Worm (Caenorhabditis elegans): Measurements from ENCODE around the gene lro-1.

The lro-1 gene

DNA sequence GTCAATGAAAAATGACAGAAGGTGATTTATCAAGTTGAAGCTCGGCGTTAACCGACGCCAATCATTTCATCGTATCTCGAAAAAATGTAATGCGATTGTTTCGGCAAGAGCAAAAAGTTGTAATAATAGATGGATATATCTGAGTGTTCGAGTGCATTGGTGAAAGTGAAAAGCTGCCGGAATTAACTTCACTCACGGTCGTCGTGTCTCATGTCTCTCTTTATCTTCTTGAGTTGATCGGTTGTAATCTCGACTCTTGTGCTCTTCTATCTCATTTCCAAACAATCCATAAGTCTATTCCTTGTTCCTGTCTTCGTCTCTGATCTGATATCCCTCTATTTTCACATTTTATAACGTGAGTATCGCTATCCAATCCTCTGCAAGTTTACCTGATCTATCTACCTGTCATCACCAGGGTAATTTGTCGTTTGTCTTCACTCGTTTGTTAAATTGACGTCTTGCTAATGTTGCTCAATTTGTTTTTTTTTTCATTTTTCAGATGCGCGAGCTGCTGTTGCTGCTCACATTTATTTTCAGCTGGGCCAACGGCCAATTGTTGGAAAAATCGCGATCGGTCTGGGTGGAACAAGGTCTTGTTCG, 27.9 kb downstream of the lro-1 start, which contains the start of gene cest-16:
TSS of gene cest-16 (plus strand) at position 302 of the 600 bp plus-strand sequence.
- TF ChIP-seq nhr-25 (tag; optimal IDR thresholded peaks at IDR 0.05) (no peak), fkh-10 (GFP tag; optimal IDR thresholded peaks at IDR 0.05) (no peak), elt-3 (tag; optimal IDR thresholded peaks at IDR 0.05) (no peak), ceh-28 (tag; optimal IDR thresholded peaks at IDR 0.05) (no peak)

DNA sequence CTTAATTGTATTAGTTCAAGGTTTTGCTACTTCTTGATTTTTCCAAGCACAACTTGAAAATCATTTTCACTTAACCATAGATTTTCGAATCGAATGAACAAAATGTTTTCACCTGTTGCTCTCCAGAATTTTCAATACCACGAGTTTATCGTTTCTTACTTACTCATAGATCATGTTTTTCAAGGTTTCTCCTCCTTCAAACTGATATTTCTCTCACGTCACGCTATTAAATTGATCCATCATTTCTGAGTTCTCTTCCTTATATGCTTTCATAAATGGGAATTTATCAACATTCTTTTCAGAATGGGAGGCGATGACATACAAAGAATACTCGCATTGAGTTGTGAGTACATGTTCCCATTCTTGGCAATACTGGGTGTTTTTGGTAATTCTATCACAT, 39.5 kb downstream of the lro-1 start, which contains the start of gene npr-38:
TSS of gene npr-38 (plus strand) at position 301 of the 400 bp plus-strand sequence.
- TF ChIP-seq nfya-1 (tag; optimal IDR thresholded peaks at IDR 0.05; ENCODE audit: insufficient read depth), result no peak
- no peak for TF ChIP-seq lsy-12 (tag; optimal IDR thresholded peaks at IDR 0.05)
- TF ChIP-seq pha-4 (tag; optimal IDR thresholded peaks at IDR 0.05), result no peak
- TF ChIP-seq nhr-23 (tag; optimal IDR thresholded peaks at IDR 0.05), result no peak
- TF ChIP-seq aly-2 (tag; optimal IDR thresholded peaks at IDR 0.05), result no peak
- TF ChIP-seq ceh-28 (tag; optimal IDR thresholded peaks at IDR 0.05), result no peak
- TF ChIP-seq snpc-4 (tag; optimal IDR thresholded peaks at IDR 0.05), result no peak
- TF ChIP-seq nhr-25 (tag; optimal IDR thresholded peaks at IDR 0.05), result no peak
- no peak for TF ChIP-seq ceh-16 (tag; optimal IDR thresholded peaks at IDR 0.05)
- no peak for TF ChIP-seq ceh-9 (tag; optimal IDR thresholded peaks at IDR 0.05)

DNA sequence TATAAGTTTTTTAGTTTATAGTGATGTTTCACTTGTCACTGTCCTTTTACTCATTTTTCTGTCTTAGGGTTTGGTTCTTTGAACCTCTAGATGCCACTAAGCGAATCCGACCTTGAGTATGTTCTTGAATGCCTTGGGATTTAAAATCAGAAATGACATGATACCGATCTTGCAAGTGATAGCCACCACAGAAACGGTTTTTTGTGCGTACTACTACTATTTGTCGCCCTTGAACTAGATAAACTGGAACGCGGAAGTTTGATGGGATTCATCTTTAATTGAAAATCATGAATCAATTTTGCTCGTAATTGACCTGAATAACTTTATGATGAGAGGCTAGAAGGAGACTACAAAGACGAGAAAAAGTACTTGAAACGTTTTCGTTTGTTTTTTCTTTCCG, 46.9 kb downstream of the lro-1 start:
- TF ChIP-seq mdl-1 (tag; optimal IDR thresholded peaks at IDR 0.05) (no peak), fkh-2 (tag; optimal IDR thresholded peaks at IDR 0.05) (no peak), unc-62 (GFP tag; optimal IDR thresholded peaks at IDR 0.05) (no peak), hmg-11 (tag; optimal IDR thresholded peaks at IDR 0.05) (no peak), pqm-1 (tag; optimal IDR thresholded peaks at IDR 0.05) (no peak), elt-3 (tag; optimal IDR thresholded peaks at IDR 0.05) (peak in 1 of 3 experiments; percentile 24), ceh-28 (tag; optimal IDR thresholded peaks at IDR 0.05) (peak; percentile 12), R02D3.7 (tag; optimal IDR thresholded peaks at IDR 0.05) (no peak), pha-4 (tag; optimal IDR thresholded peaks at IDR 0.05) (no peak), ZK546.5 (tag; optimal IDR thresholded peaks at IDR 0.05) (no peak), nhr-25 (tag; optimal IDR thresholded peaks at IDR 0.05) (peak; percentile 83), nhr-43 (tag; optimal IDR thresholded peaks at IDR 0.05; ENCODE audit: poor library complexity, severe bottlenecking) (no peak), nhr-12 (tag; optimal IDR thresholded peaks at IDR 0.05) (no peak), nhr-23 (tag; optimal IDR thresholded peaks at IDR 0.05) (peak; percentile 76)

DNA sequence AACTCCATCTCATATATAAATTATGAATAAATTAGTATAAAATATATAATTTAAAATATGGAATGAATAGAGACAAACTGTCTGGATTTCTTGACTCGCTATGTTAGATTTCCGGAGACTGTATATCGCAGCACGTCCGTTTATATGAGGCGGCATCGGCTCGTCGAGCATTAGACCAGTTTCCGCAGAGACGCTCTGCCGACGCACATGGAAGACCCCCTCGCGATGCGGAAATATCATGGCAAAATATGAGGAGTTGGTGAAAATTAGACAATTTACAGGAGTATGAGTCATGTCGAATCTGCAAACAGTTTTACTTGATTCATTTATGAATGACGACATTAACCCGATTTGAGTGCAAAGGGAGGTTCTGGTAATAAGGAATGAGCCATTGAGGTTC, 47.7 kb downstream of the lro-1 start, which contains the start of gene chtb-3:
TSS of gene chtb-3 (minus strand) at position 101 of the 400 bp plus-strand sequence.
- TF ChIP-seq lin-39 (tag; optimal IDR thresholded peaks at IDR 0.05), result no peak
- no peak for TF ChIP-seq nhr-43 (tag; optimal IDR thresholded peaks at IDR 0.05; ENCODE audit: poor library complexity, severe bottlenecking)

DNA sequence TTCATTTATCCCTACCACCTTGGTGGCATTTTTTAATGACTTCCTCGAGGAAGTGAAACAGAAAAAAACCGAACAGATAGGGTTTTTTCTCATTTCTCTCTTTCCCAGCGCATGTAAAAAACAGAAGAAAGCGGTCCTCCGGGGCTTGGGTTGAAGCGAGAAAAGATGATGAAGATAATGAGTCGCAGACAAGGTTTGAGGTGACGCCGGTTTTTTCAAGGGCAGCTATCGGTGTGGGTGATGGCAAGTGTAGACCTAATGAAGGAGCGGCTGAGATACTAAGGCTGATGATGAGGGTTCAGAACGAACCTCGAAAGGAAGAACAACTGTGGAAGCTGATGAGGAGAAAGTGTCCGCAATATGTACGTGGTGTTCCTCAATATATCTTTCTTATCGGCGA, 49.0 kb downstream of the lro-1 start:
- TF ChIP-seq nhr-25 (tag; optimal IDR thresholded peaks at IDR 0.05) (peak; percentile 85), unc-62 (GFP tag; optimal IDR thresholded peaks at IDR 0.05) (no peak), ztf-4 (tag; optimal IDR thresholded peaks at IDR 0.05) (no peak), elt-3 (tag; optimal IDR thresholded peaks at IDR 0.05) (peak in 1 of 3 experiments; percentile 48), lin-39 (tag; optimal IDR thresholded peaks at IDR 0.05) (peak; percentile 12), nhr-43 (tag; optimal IDR thresholded peaks at IDR 0.05; ENCODE audit: poor library complexity, severe bottlenecking) (peak; percentile 67), nfya-1 (tag; optimal IDR thresholded peaks at IDR 0.05; ENCODE audit: insufficient read depth) (peak; percentile 20), nhr-23 (tag; optimal IDR thresholded peaks at IDR 0.05) (peak; percentile 50), ceh-28 (tag; optimal IDR thresholded peaks at IDR 0.05) (peak; percentile 54), egl-27 (tag; optimal IDR thresholded peaks at IDR 0.05) (no peak), daf-12 (tag; optimal IDR thresholded peaks at IDR 0.05) (no peak), lin-15B (tag; optimal IDR thresholded peaks at IDR 0.05) (no peak)

DNA sequence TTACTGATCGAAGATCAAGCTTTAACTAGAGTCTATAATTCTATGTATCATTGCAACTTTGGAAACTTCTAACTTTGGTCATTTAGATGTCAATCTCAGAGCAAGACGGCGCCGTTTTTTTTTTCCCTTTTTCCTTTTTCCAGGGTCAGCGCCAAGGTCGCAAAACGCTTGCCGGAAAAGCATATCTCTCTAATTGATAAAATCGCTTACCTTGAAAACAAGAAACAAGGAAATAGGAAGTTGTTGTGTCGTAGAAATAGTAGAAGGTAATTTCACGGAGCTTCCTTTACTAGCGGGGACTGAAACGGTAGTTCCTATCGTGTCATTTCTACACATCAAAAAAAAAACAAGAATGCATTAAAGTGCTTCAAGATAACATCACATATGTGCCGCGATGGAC, 49.5 kb downstream of the lro-1 start:
- no peak for TF ChIP-seq unc-39 (tag; optimal IDR thresholded peaks at IDR 0.05)
- no peak for TF ChIP-seq nhr-76 (tag; optimal IDR thresholded peaks at IDR 0.05)
- no peak for TF ChIP-seq ZK546.5 (tag; optimal IDR thresholded peaks at IDR 0.05)
- no peak for TF ChIP-seq tbx-2 (tag; optimal IDR thresholded peaks at IDR 0.05)
- TF ChIP-seq daf-12 (tag; optimal IDR thresholded peaks at IDR 0.05), result no peak
- peak; percentile 59 for TF ChIP-seq elt-1 (tag; optimal IDR thresholded peaks at IDR 0.05)

Measured in whole organism, L3 larva.